Fruit fly (Drosophila melanogaster) whole organism, embryonic: ENCODE measurements around the gene Papss.
A peak's percentile ranks its signal among the peaks of the same experiment; 100 is the strongest.

Experiments used
- Aef1 ChIP-seq: fragments of 200-800 bp; sonication (Bioruptor generic); IDR thresholded peaks from 3 replicates; pipeline ENCODE4 v1.3.6; 2022; ENCODE audit warnings: missing biosample characterization, missing genetic modification characterization
- Antp ChIP-seq: fragments of 200-800 bp; sonication (Bioruptor generic); optimal IDR thresholded peaks from 3 replicates; lab custom pipeline; 2016; ENCODE audit warnings: missing biosample characterization, missing genetic modification characterization
- Asciz ChIP-seq: fragments of 200-800 bp; sonication (Bioruptor generic); optimal IDR thresholded peaks from 2 replicates; lab custom pipeline; 2017; ENCODE audit warnings: missing biosample characterization, mild to moderate bottlenecking, missing genetic modification characterization, missing genetic modification reagents
- Atf-2 ChIP-seq: fragments of 200-800 bp; sonication (Bioruptor generic); optimal IDR thresholded peaks from 2 replicates; lab custom pipeline; 2016; ENCODE audit warnings: missing biosample characterization, missing genetic modification characterization
- Bdp1 ChIP-seq: fragments of 200-800 bp; sonication (Bioruptor generic); optimal IDR thresholded peaks from 3 replicates; lab custom pipeline; 2016; ENCODE audit warnings: missing biosample characterization, missing genetic modification characterization
- CG10654 ChIP-seq: fragments of 200-800 bp; sonication (Bioruptor generic); optimal IDR thresholded peaks from 2 replicates; lab custom pipeline; 2016; ENCODE audit warnings: missing biosample characterization, missing genetic modification characterization
- CG13287 ChIP-seq: fragments of 200-800 bp; sonication (Bioruptor generic); IDR thresholded peaks from 2 replicates; pipeline ENCODE4 v1.3.6; 2022; ENCODE audit warnings: missing biosample characterization, missing genetic modification characterization; ENCODE audit not compliant: partially characterized antibody
- CG14014 ChIP-seq: fragments of 200-800 bp; sonication (Bioruptor generic); IDR thresholded peaks from 2 replicates; pipeline ENCODE4 v1.3.6; 2022; ENCODE audit warnings: missing biosample characterization, missing genetic modification characterization
- CG15073 ChIP-seq: fragments of 200-800 bp; sonication (Bioruptor generic); optimal IDR thresholded peaks from 2 replicates; lab custom pipeline; 2016; ENCODE audit warnings: missing biosample characterization, missing genetic modification characterization
- CG15696 ChIP-seq: fragments of 200-800 bp; sonication (Bioruptor generic); optimal IDR thresholded peaks from 2 replicates; lab custom pipeline; 2019; ENCODE audit warnings: missing biosample characterization, mild to moderate bottlenecking, missing genetic modification characterization, moderate library complexity
- CG1647 ChIP-seq: fragments of 200-800 bp; sonication (Bioruptor generic); optimal IDR thresholded peaks from 3 replicates; lab custom pipeline; 2016; ENCODE audit warnings: missing biosample characterization, missing genetic modification characterization
- CG17359 ChIP-seq: fragments of 200-800 bp; sonication (Bioruptor generic); optimal IDR thresholded peaks from 3 replicates; lab custom pipeline; 2018; ENCODE audit warnings: missing biosample characterization, mild to moderate bottlenecking, missing genetic modification characterization, moderate library complexity
- CG1832 ChIP-seq: fragments of 200-800 bp; sonication (Bioruptor generic); optimal IDR thresholded peaks from 2 replicates; lab custom pipeline; 2017; ENCODE audit warnings: missing biosample characterization, mild to moderate bottlenecking, missing genetic modification characterization, inconsistent platforms
- CG33213 ChIP-seq: fragments of 200-800 bp; sonication (Bioruptor generic); optimal IDR thresholded peaks from 3 replicates; lab custom pipeline; 2016; ENCODE audit warnings: missing biosample characterization, missing genetic modification characterization
- CG3838 ChIP-seq: fragments of 200-800 bp; sonication (Bioruptor generic); optimal IDR thresholded peaks from 3 replicates; lab custom pipeline; 2016; ENCODE audit warnings: missing biosample characterization, missing genetic modification characterization
- CG4707 ChIP-seq: fragments of 200-800 bp; sonication (Bioruptor generic); optimal IDR thresholded peaks from 2 replicates; lab custom pipeline; 2018; ENCODE audit warnings: missing biosample characterization, mild to moderate bottlenecking, missing genetic modification characterization, moderate library complexity
- CG6683 ChIP-seq: fragments of 200-800 bp; sonication (Bioruptor generic); optimal IDR thresholded peaks from 2 replicates; lab custom pipeline; 2017; ENCODE audit warnings: missing biosample characterization, mild to moderate bottlenecking, missing genetic modification characterization, missing genetic modification reagents
- CG8944 ChIP-seq: fragments of 200-800 bp; sonication (Bioruptor generic); optimal IDR thresholded peaks from 3 replicates; lab custom pipeline; 2016; ENCODE audit warnings: missing biosample characterization, missing genetic modification characterization
- CTCF ChIP-seq: fragments of 200-800 bp; sonication (Bioruptor generic); optimal IDR thresholded peaks from 2 replicates; lab custom pipeline; 2017; ENCODE audit warnings: missing biosample characterization, mild to moderate bottlenecking, missing genetic modification characterization, moderate library complexity
- E2f1 ChIP-seq: fragments of 200-800 bp; sonication (Bioruptor generic); IDR thresholded peaks from 2 replicates; pipeline ENCODE4 v1.3.6; 2022; ENCODE audit warnings: missing biosample characterization, missing genetic modification characterization
- H15 ChIP-seq: fragments of 200-800 bp; sonication (Bioruptor generic); IDR thresholded peaks from 3 replicates; pipeline ENCODE4 v1.3.6; 2022; ENCODE audit warnings: missing biosample characterization, missing genetic modification characterization
- Hr3 ChIP-seq: fragments of 200-800 bp; sonication (Bioruptor generic); optimal IDR thresholded peaks from 3 replicates; lab custom pipeline; 2016; ENCODE audit warnings: missing biosample characterization, missing genetic modification characterization
- Lhr ChIP-seq: fragments of 200-800 bp; sonication (Bioruptor generic); optimal IDR thresholded peaks from 3 replicates; lab custom pipeline; 2017; ENCODE audit warnings: mild to moderate bottlenecking, missing biosample characterization, missing genetic modification reagents, missing genetic modification characterization
- Opbp ChIP-seq: fragments of 200-800 bp; sonication (Bioruptor generic); IDR thresholded peaks from 3 replicates; pipeline ENCODE4 v1.3.6; 2022; ENCODE audit warnings: missing biosample characterization, missing genetic modification characterization; ENCODE audit not compliant: partially characterized antibody
- Sin3A ChIP-seq: fragments of >200 bp; optimal IDR thresholded peaks from 2 replicates; lab custom pipeline; 2018
- Sry-δ ChIP-seq: fragments of 200-800 bp; sonication (Bioruptor generic); optimal IDR thresholded peaks from 2 replicates; lab custom pipeline; 2016; ENCODE audit warnings: missing biosample characterization, missing genetic modification characterization
- TFAM ChIP-seq: fragments of 200-800 bp; sonication (Bioruptor generic); optimal IDR thresholded peaks from 2 replicates; lab custom pipeline; 2017; ENCODE audit warnings: missing biosample characterization, missing genetic modification characterization, inconsistent platforms
- YL-1 ChIP-seq: fragments of 200-800 bp; sonication (Bioruptor generic); optimal IDR thresholded peaks from 3 replicates; lab custom pipeline; 2017; ENCODE audit warnings: missing biosample characterization, mild to moderate bottlenecking, missing genetic modification characterization
- ase ChIP-seq: fragments of 200-800 bp; sonication (Bioruptor generic); IDR thresholded peaks from 3 replicates; pipeline ENCODE4 v1.3.6; 2022; ENCODE audit warnings: missing biosample characterization, missing genetic modification characterization
- bigmax ChIP-seq: fragments of 200-800 bp; sonication (Bioruptor generic); optimal IDR thresholded peaks from 2 replicates; lab custom pipeline; 2018; ENCODE audit warnings: missing biosample characterization, mild to moderate bottlenecking, missing genetic modification characterization
- cwo ChIP-seq: fragments of 200-800 bp; sonication (Bioruptor generic); optimal IDR thresholded peaks from 3 replicates; lab custom pipeline; 2017; ENCODE audit warnings: missing biosample characterization, missing genetic modification characterization, mild to moderate bottlenecking, moderate library complexity, missing genetic modification reagents
- danr ChIP-seq: fragments of 200-800 bp; sonication (Bioruptor generic); IDR thresholded peaks from 2 replicates; pipeline ENCODE4 v1.3.6; 2022; ENCODE audit warnings: missing biosample characterization, missing genetic modification characterization
- dmrt11E ChIP-seq: fragments of 200-800 bp; sonication (Bioruptor generic); optimal IDR thresholded peaks from 3 replicates; lab custom pipeline; 2018; ENCODE audit warnings: missing biosample characterization, mild to moderate bottlenecking, missing genetic modification characterization, moderate library complexity
- dpn ChIP-seq, 2 experiments: fragments of 200-800 bp; sonication (Bioruptor generic); optimal IDR thresholded peaks; 3 replicates each; lab custom pipeline; 2016; ENCODE audit warnings: missing biosample characterization in 2 of 2, missing genetic modification characterization in 2 of 2
- emc ChIP-seq: fragments of 200-800 bp; sonication (Bioruptor generic); optimal IDR thresholded peaks from 2 replicates; lab custom pipeline; 2016; ENCODE audit warnings: missing biosample characterization, missing genetic modification characterization
- eyg ChIP-seq: fragments of 200-800 bp; sonication (Bioruptor generic); optimal IDR thresholded peaks from 3 replicates; lab custom pipeline; 2016; ENCODE audit warnings: missing biosample characterization, missing genetic modification characterization
- ftz-f1 ChIP-seq: fragments of 200-800 bp; sonication (Bioruptor generic); optimal IDR thresholded peaks from 2 replicates; lab custom pipeline; 2016; ENCODE audit warnings: missing biosample characterization, missing genetic modification characterization
- ind ChIP-seq: fragments of 200-800 bp; sonication (Bioruptor generic); optimal IDR thresholded peaks from 3 replicates; lab custom pipeline; 2016; ENCODE audit warnings: missing biosample characterization, missing genetic modification characterization
- inv ChIP-seq: fragments of 200-800 bp; sonication (Bioruptor generic); IDR thresholded peaks from 2 replicates; pipeline ENCODE4 v1.3.6; 2022; ENCODE audit warnings: missing biosample characterization, missing genetic modification characterization; ENCODE audit not compliant: partially characterized antibody
- jumu ChIP-seq: fragments of 200-800 bp; sonication (Bioruptor generic); optimal IDR thresholded peaks from 3 replicates; lab custom pipeline; 2016; ENCODE audit warnings: missing biosample characterization, missing genetic modification characterization
- ken ChIP-seq: fragments of 200-800 bp; sonication (Bioruptor generic); IDR thresholded peaks from 3 replicates; pipeline ENCODE4 v1.3.6; 2022; ENCODE audit warnings: missing biosample characterization, missing genetic modification characterization
- mirr ChIP-seq: fragments of 200-800 bp; sonication (Bioruptor generic); optimal IDR thresholded peaks from 3 replicates; lab custom pipeline; 2018; ENCODE audit warnings: missing biosample characterization, mild to moderate bottlenecking, missing genetic modification characterization
- pho ChIP-seq: fragments of 200-800 bp; sonication (Bioruptor generic); optimal IDR thresholded peaks from 2 replicates; lab custom pipeline; 2016; ENCODE audit warnings: missing biosample characterization, missing genetic modification characterization
- phol ChIP-seq: fragments of 200-800 bp; sonication (Bioruptor generic); optimal IDR thresholded peaks from 3 replicates; lab custom pipeline; 2018; ENCODE audit warnings: missing biosample characterization, mild to moderate bottlenecking, missing genetic modification characterization, moderate library complexity
- pum ChIP-seq: fragments of 200-800 bp; sonication (Bioruptor generic); optimal IDR thresholded peaks from 2 replicates; lab custom pipeline; 2016; ENCODE audit warnings: missing biosample characterization, missing genetic modification characterization
- ro ChIP-seq: fragments of 200-800 bp; sonication (Bioruptor generic); IDR thresholded peaks from 2 replicates; pipeline ENCODE4 v1.3.6; 2022; ENCODE audit warnings: missing biosample characterization, missing genetic modification characterization
- so ChIP-seq: fragments of 200-800 bp; sonication (Bioruptor generic); IDR thresholded peaks from 3 replicates; pipeline ENCODE4 v1.3.6; 2022; ENCODE audit warnings: missing biosample characterization, missing genetic modification characterization
- sug ChIP-seq: fragments of 200-800 bp; optimal IDR thresholded peaks from 2 replicates; lab custom pipeline; 2019; ENCODE audit warnings: missing biosample characterization, mild to moderate bottlenecking, missing genetic modification characterization, moderate library complexity
- usp ChIP-seq: fragments of >200 bp; optimal IDR thresholded peaks from 2 replicates; lab custom pipeline; 2017; ENCODE audit warnings: missing biosample characterization, missing genetic modification characterization
- vfl ChIP-seq: fragments of 200-800 bp; sonication (Bioruptor generic); optimal IDR thresholded peaks from 2 replicates; lab custom pipeline; 2016; ENCODE audit warnings: missing biosample characterization, missing genetic modification characterization
- z ChIP-seq: fragments of 200-800 bp; sonication (Bioruptor generic); IDR thresholded peaks from 3 replicates; pipeline ENCODE4 v1.3.6; 2022; ENCODE audit warnings: missing biosample characterization, missing genetic modification characterization
- zfh2 ChIP-seq: fragments of 200-800 bp; sonication (Bioruptor generic); optimal IDR thresholded peaks from 2 replicates; lab custom pipeline; 2016; ENCODE audit warnings: missing biosample characterization, missing genetic modification characterization

Gene Papss

dm6 chr3L:19909234-19910053 lies 64.4 kb downstream of the Papss start (continued):
- TF ChIP-seq Sry-δ (GFP tag; lab: Kevin White, UChicago) = peak; percentile 35
- no peak for TF ChIP-seq pum
- TF ChIP-seq vfl (GFP tag; lab: Kevin White, UChicago) = no peak
- no peak for TF ChIP-seq ind (GFP tag; lab: Kevin White, UChicago)
- no peak for TF ChIP-seq CG10654 (GFP tag; lab: Kevin White, UChicago)
- TF ChIP-seq cwo = no peak
- TF ChIP-seq H15 (GFP tag; lab: Robert Waterston, UW) = no peak
- no peak for TF ChIP-seq eyg (GFP tag; lab: Kevin White, UChicago)
- TF ChIP-seq danr (GFP tag; lab: Robert Waterston, UW) = no peak
- TF ChIP-seq Antp (GFP tag; lab: Kevin White, UChicago) = no peak
- peak; percentile 65 for TF ChIP-seq Lhr (GFP tag; lab: Kevin White, UChicago)
- no peak for TF ChIP-seq ro (GFP tag; lab: Robert Waterston, UW)
- TF ChIP-seq Opbp (GFP tag; lab: Robert Waterston, UW) = peak; percentile 38; the same call in 1 of the 3 replicates
- TF ChIP-seq CG8944 = no peak
- no peak for TF ChIP-seq ase (GFP tag; lab: Robert Waterston, UW)
- TF ChIP-seq sug = peak; percentile 35
- TF ChIP-seq CG15073 (GFP tag; lab: Kevin White, UChicago) = no peak
- TF ChIP-seq mirr (GFP tag; lab: Kevin White, UChicago) = peak; percentile 63
- TF ChIP-seq jumu = no peak
- no peak for TF ChIP-seq dmrt11E (tag; lab: Kevin White, UChicago)
- peak; percentile 51 for TF ChIP-seq CG33213 (GFP tag; lab: Kevin White, UChicago)
- TF ChIP-seq Hr3 = no peak
- no peak for TF ChIP-seq inv
- no peak for TF ChIP-seq E2f1
- TF ChIP-seq ftz-f1 (GFP tag; lab: Kevin White, UChicago) = no peak
- no peak for TF ChIP-seq emc
- no peak for TF ChIP-seq ken (GFP tag; lab: Robert Waterston, UW)
- TF ChIP-seq CG15696 (tag; lab: Kevin White, UChicago) = no peak
- peak; percentile 89 for TF ChIP-seq phol
- TF ChIP-seq CG1832 (GFP tag; lab: Kevin White, UChicago) = no peak
- TF ChIP-seq CG3838 = no peak
- TF ChIP-seq usp (GFP tag; lab: Kevin White, UChicago) = no peak
- no peak for TF ChIP-seq pho (GFP tag; lab: Kevin White, UChicago)
- TF ChIP-seq TFAM (GFP tag; lab: Kevin White, UChicago) = no peak
- no peak for TF ChIP-seq Asciz (GFP tag; lab: Kevin White, UChicago)
- no peak for TF ChIP-seq z (GFP tag; lab: Robert Waterston, UW)
- no peak for TF ChIP-seq CG6683 (GFP tag; lab: Kevin White, UChicago)
- TF ChIP-seq CG1647 = no peak
- TF ChIP-seq YL-1 (GFP tag; lab: Kevin White, UChicago) = peak; percentile 77
- peak; percentile 28 for TF ChIP-seq Sin3A
- no peak for TF ChIP-seq bigmax (GFP tag; lab: Kevin White, UChicago)
- no peak for TF ChIP-seq dpn (GFP tag; optimal IDR thresholded peaks at IDR 0.05; lab: Kevin White, UChicago)
- TF ChIP-seq so (GFP tag; lab: Robert Waterston, UW) = no peak
- no peak for TF ChIP-seq zfh2 (GFP tag; lab: Kevin White, UChicago)
- TF ChIP-seq CG17359 (tag; lab: Kevin White, UChicago) = no peak
- TF ChIP-seq CG13287 = no peak; the same call in 1 of the 2 replicates
- TF ChIP-seq CG4707 (GFP tag; lab: Kevin White, UChicago) = peak; percentile 32
- no peak for TF ChIP-seq Aef1
- TF ChIP-seq CTCF (GFP tag; lab: Kevin White, UChicago) = peak; percentile 9
- no peak for TF ChIP-seq Atf-2 (GFP tag; lab: Kevin White, UChicago)
- no peak for TF ChIP-seq CG14014
- no peak for TF ChIP-seq Bdp1 (GFP tag; lab: Kevin White, UChicago)
